Worm (Caenorhabditis elegans) whole organism, L4 larva: ENCODE results near the gene hhat-2.

Experiments used
- F26F4.8 ChIP-seq: fragments of 200-800 bp; sonication (Bioruptor generic); conservative IDR thresholded peaks from 2 replicates; pipeline ENCODE4 v1.3.6; 2022; ENCODE audit warnings: missing genetic modification characterization, missing compliant biosample characterization
- F37D6.2 ChIP-seq: sonication (generic microtip); optimal IDR thresholded peaks from 2 replicates; lab custom pipeline; 2016; ENCODE audit warnings: mild to moderate bottlenecking, missing genetic modification characterization, missing compliant biosample characterization
- F44E2.7 ChIP-seq: fragments of 200-800 bp; sonication (Bioruptor generic); IDR thresholded peaks from 2 replicates; pipeline ENCODE4 v2.1.2; 2022; ENCODE audit warnings: missing genetic modification characterization, missing compliant biosample characterization
- F49E8.2 ChIP-seq: sonication (generic microtip); optimal IDR thresholded peaks from 2 replicates; lab custom pipeline; 2016; ENCODE audit warnings: missing compliant biosample characterization, mild to moderate bottlenecking, missing genetic modification characterization, borderline replicate concordance
- aha-1 ChIP-seq: fragments of 150-350 bp; peaks from one replicate; lab custom pipeline; 2014; ENCODE audit warnings: missing biosample characterization, missing genetic modification characterization
- arid-1 ChIP-seq: fragments of 200-800 bp; sonication (Bioruptor generic); conservative IDR thresholded peaks from 2 replicates; pipeline ENCODE4 v1.3.6; 2022; ENCODE audit warnings: missing genetic modification reagents, missing genetic modification characterization, missing compliant biosample characterization
- attf-4 ChIP-seq: sonication (generic microtip); optimal IDR thresholded peaks from 3 replicates; lab custom pipeline; 2017; ENCODE audit warnings: missing biosample characterization, missing genetic modification characterization
- ceh-32 ChIP-seq: sonication (generic microtip); optimal IDR thresholded peaks from 2 replicates; lab custom pipeline; 2016; ENCODE audit warnings: mild to moderate bottlenecking, missing genetic modification characterization, missing compliant biosample characterization; ENCODE audit not compliant: poor library complexity
- ceh-62 ChIP-seq: sonication (generic microtip); optimal IDR thresholded peaks from 2 replicates; lab custom pipeline; 2017; ENCODE audit warnings: missing biosample characterization, missing genetic modification characterization
- daf-8 ChIP-seq: fragments of 200-800 bp; sonication (Bioruptor generic); IDR thresholded peaks from 2 replicates; pipeline ENCODE4 v1.3.6; 2022; ENCODE audit warnings: missing genetic modification characterization, missing compliant biosample characterization
- dpl-1 ChIP-seq: fragments of 150-350 bp; optimal IDR thresholded peaks from 2 replicates; lab custom pipeline; 2014; ENCODE audit warnings: missing biosample characterization, missing genetic modification reagents, missing genetic modification characterization
- egl-43 ChIP-seq: fragments of 200-800 bp; sonication (Bioruptor generic); IDR thresholded peaks from 2 replicates; pipeline ENCODE4 v1.3.6; 2022; ENCODE audit warnings: missing genetic modification reagents, missing genetic modification characterization, missing compliant biosample characterization
- fos-1 ChIP-seq: fragments of 150-350 bp; optimal IDR thresholded peaks from 2 replicates; lab custom pipeline; 2014; ENCODE audit warnings: missing biosample characterization, missing genetic modification characterization
- gei-8 ChIP-seq: fragments of 200-800 bp; sonication (Bioruptor generic); optimal IDR thresholded peaks from 2 replicates; lab custom pipeline; 2018; ENCODE audit warnings: mild to moderate bottlenecking, missing genetic modification characterization, missing compliant biosample characterization
- hlh-11 ChIP-seq: fragments of 200-800 bp; sonication (Bioruptor generic); optimal IDR thresholded peaks from 2 replicates; lab custom pipeline; 2018; ENCODE audit warnings: mild to moderate bottlenecking, missing genetic modification characterization, missing compliant biosample characterization
- jun-1 ChIP-seq: fragments of 150-350 bp; optimal IDR thresholded peaks from 2 replicates; lab custom pipeline; 2014; ENCODE audit warnings: missing biosample characterization, missing genetic modification reagents, missing genetic modification characterization
- lin-1 ChIP-seq: fragments of 200-800 bp; sonication (Bioruptor generic); IDR thresholded peaks from 2 replicates; pipeline ENCODE4 v1.3.6; 2022; ENCODE audit warnings: missing genetic modification reagents, missing genetic modification characterization, missing compliant biosample characterization
- lin-29 ChIP-seq: fragments of 200-800 bp; sonication (Bioruptor generic); IDR thresholded peaks from 2 replicates; pipeline ENCODE4 v1.3.6; 2022; ENCODE audit warnings: missing genetic modification reagents, missing genetic modification characterization, missing compliant biosample characterization
- lin-38 ChIP-seq: fragments of 200-800 bp; sonication (Bioruptor generic); IDR thresholded peaks from 2 replicates; pipeline ENCODE4 v1.3.6; 2022; ENCODE audit warnings: missing genetic modification reagents, missing genetic modification characterization, missing compliant biosample characterization
- lin-39 ChIP-seq: fragments of 150-350 bp; optimal IDR thresholded peaks from 2 replicates; lab custom pipeline; 2014; ENCODE audit warnings: missing biosample characterization, missing genetic modification reagents, missing genetic modification characterization
- mes-2 ChIP-seq: sonication (generic microtip); optimal IDR thresholded peaks from 2 replicates; lab custom pipeline; 2016; ENCODE audit warnings: missing genotype, mild to moderate bottlenecking, missing genetic modification characterization, missing compliant biosample characterization; ENCODE audit not compliant: poor library complexity, severe bottlenecking
- mxl-2 ChIP-seq: fragments of 200-800 bp; sonication (Bioruptor generic); conservative IDR thresholded peaks from 2 replicates; pipeline ENCODE4 v1.3.6; 2022; ENCODE audit warnings: missing genetic modification reagents, missing genetic modification characterization, missing compliant biosample characterization
- mxl-3 ChIP-seq: fragments of 200-800 bp; sonication (Bioruptor generic); optimal IDR thresholded peaks from 2 replicates; lab custom pipeline; 2018; ENCODE audit warnings: mild to moderate bottlenecking, missing genetic modification characterization, missing compliant biosample characterization
- nhr-102 ChIP-seq: sonication (generic microtip); optimal IDR thresholded peaks from 2 replicates; lab custom pipeline; 2016; ENCODE audit warnings: mild to moderate bottlenecking, missing genetic modification characterization, moderate library complexity, missing compliant biosample characterization
- nhr-11 ChIP-seq: fragments of 150-350 bp; optimal IDR thresholded peaks from 2 replicates; lab custom pipeline; 2014; ENCODE audit warnings: missing biosample characterization, missing genetic modification characterization
- nhr-111 ChIP-seq: fragments of 200-800 bp; sonication (Bioruptor generic); optimal IDR thresholded peaks from 2 replicates; lab custom pipeline; 2018; ENCODE audit warnings: mild to moderate bottlenecking, missing genetic modification characterization, missing compliant biosample characterization
- nhr-41 ChIP-seq: fragments of 200-800 bp; sonication (Bioruptor generic); IDR thresholded peaks from 2 replicates; pipeline ENCODE4 v1.3.6; 2022; ENCODE audit warnings: missing genetic modification reagents, missing genetic modification characterization, missing compliant biosample characterization
- nhr-6 ChIP-seq: fragments of 150-350 bp; optimal IDR thresholded peaks from 2 replicates; lab custom pipeline; 2014; ENCODE audit warnings: missing biosample characterization, missing genetic modification characterization
- nhr-76 ChIP-seq: fragments of 150-350 bp; optimal IDR thresholded peaks from 2 replicates; lab custom pipeline; 2014; ENCODE audit warnings: missing biosample characterization, missing genetic modification characterization
- pha-4 ChIP-seq, 2 experiments: fragments of 150-350 bp in 1 of 2; fragments of 200-800 bp in 1 of 2; sonication (Bioruptor generic) in 1 of 2; IDR thresholded peaks in 1 of 2; optimal IDR thresholded peaks in 1 of 2; 2 replicates each; pipeline versions ENCODE4 v1.3.6 to Lab custom; 2014 to 2022; ENCODE audit warnings: missing genetic modification characterization in 2 of 2, missing genetic modification reagents in 2 of 2, missing biosample characterization in 1 of 2, missing compliant biosample characterization in 1 of 2
- php-3 ChIP-seq: fragments of 200-800 bp; sonication (Bioruptor generic); IDR thresholded peaks from 2 replicates; pipeline ENCODE4 v1.3.6; 2022; ENCODE audit warnings: missing genetic modification reagents, missing genetic modification characterization, missing compliant biosample characterization
- saeg-2 ChIP-seq: fragments of 200-800 bp; sonication (Bioruptor generic); IDR thresholded peaks from 2 replicates; pipeline ENCODE4 v1.3.6; 2022; ENCODE audit warnings: missing genetic modification reagents, missing genetic modification characterization, missing compliant biosample characterization
- set-16 ChIP-seq: fragments of 200-800 bp; sonication (Bioruptor generic); IDR thresholded peaks from 2 replicates; pipeline ENCODE4 v1.3.6; 2022; ENCODE audit warnings: missing genetic modification reagents, missing genetic modification characterization, missing compliant biosample characterization
- snpc-1.2 ChIP-seq: fragments of 200-800 bp; sonication (Bioruptor generic); IDR thresholded peaks from 2 replicates; pipeline ENCODE4 v1.3.6; 2022; ENCODE audit warnings: missing genetic modification reagents, missing genetic modification characterization, missing compliant biosample characterization
- unc-130 ChIP-seq: sonication (generic microtip); optimal IDR thresholded peaks from 2 replicates; lab custom pipeline; 2016; ENCODE audit warnings: missing genetic modification reagents, missing genetic modification characterization, missing compliant biosample characterization
- unc-62 ChIP-seq, 3 experiments: fragments of 150-350 bp in 1 of 3; sonication (generic microtip); optimal IDR thresholded peaks in 2 of 3; peaks in 1 of 3; 1 replicate in 1 of 3; 2 replicates in 2 of 3; lab custom pipeline; 2014 to 2017; ENCODE audit warnings: missing biosample characterization in 3 of 3, missing genetic modification characterization in 3 of 3, missing genetic modification reagents in 3 of 3, missing genotype in 1 of 3
- vab-7 ChIP-seq: fragments of 200-800 bp; sonication (Bioruptor generic); IDR thresholded peaks from 2 replicates; pipeline ENCODE4 v1.3.6; 2022; ENCODE audit warnings: missing genetic modification reagents, missing genetic modification characterization, missing compliant biosample characterization
- zip-11 ChIP-seq: fragments of 200-800 bp; sonication (Bioruptor generic); IDR thresholded peaks from 2 replicates; pipeline ENCODE4 v1.3.6; 2022; ENCODE audit warnings: missing genetic modification characterization, missing compliant biosample characterization
- ztf-11 ChIP-seq: fragments of 150-350 bp; optimal IDR thresholded peaks from 2 replicates; lab custom pipeline; 2014; ENCODE audit warnings: missing biosample characterization, missing genetic modification characterization

hhat-2 gene

DNA sequence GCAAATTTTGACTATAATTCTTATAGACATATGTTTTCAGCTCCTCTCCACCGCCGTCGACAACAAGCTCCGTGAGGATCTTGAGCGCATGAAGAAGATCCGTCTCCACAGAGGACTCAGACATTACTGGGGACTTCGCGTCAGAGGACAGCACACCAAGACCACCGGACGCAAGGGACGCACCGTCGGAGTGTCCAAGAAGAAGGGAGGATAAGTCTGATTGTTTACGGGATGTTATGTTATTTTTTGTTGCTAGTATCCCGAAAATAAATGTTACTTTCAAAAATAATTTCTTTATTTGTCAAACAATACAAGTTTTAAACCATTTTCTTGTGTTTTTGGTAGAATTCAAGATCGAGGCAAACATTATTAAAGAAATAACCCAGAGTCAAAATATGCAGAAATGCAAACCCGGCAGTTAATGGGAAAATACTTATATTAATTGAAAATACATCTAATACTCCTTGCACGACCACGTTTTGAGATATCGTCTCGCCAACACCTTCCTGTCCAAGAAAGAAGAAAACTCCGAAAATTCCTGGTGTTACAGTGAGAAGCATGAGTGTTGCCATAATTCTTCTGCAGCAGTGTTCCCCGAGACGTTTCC lies 2.7 kb downstream of the hhat-2 start:
- TF ChIP-seq ceh-62 (tag; lab: Kevin White, UChicago) (no peak), dpl-1 (GFP tag; lab: Kevin White, UChicago) (no peak), lin-29 (GFP tag; lab: Robert Waterston, UW) (no peak), mes-2 (no peak), pha-4 (GFP tag; IDR thresholded peaks at IDR 0.05; lab: Robert Waterston, UW) (no peak), pha-4 (tag; optimal IDR thresholded peaks at IDR 0.05; lab: Kevin White, UChicago) (no peak), fos-1 (tag; lab: Kevin White, UChicago) (no peak), jun-1 (tag; lab: Kevin White, UChicago) (no peak), saeg-2 (GFP tag; lab: Robert Waterston, UW) (no peak), daf-8 (GFP tag; lab: Robert Waterston, UW) (no peak), snpc-1.2 (GFP tag; lab: Robert Waterston, UW) (peak; percentile 84), gei-8 (GFP tag; lab: Kevin White, UChicago) (no peak), lin-1 (no peak), zip-11 (GFP tag; lab: Robert Waterston, UW) (no peak), nhr-102 (tag; lab: Kevin White, UChicago) (no peak), mxl-2 (no peak), attf-4 (no peak), unc-62 (GFP tag; optimal IDR thresholded peaks at IDR 0.05 in 1 of 2; lab: Kevin White, UChicago) (peak in 1 of 2 experiments; percentile 52), unc-62 (tag; optimal IDR thresholded peaks at IDR 0.05; lab: Kevin White, UChicago) (no peak), F26F4.8 (GFP tag; lab: Robert Waterston, UW) (no peak), F49E8.2 (tag; lab: Kevin White, UChicago) (peak; percentile 12), egl-43 (GFP tag; lab: Robert Waterston, UW) (no peak), mxl-3 (GFP tag; lab: Kevin White, UChicago) (no peak), set-16 (GFP tag; lab: Robert Waterston, UW) (no peak), nhr-41 (no peak), nhr-6 (tag; lab: Kevin White, UChicago) (no peak), vab-7 (GFP tag; lab: Robert Waterston, UW) (no peak), F37D6.2 (tag; lab: Kevin White, UChicago) (no peak), ceh-32 (tag; lab: Kevin White, UChicago) (no peak), nhr-76 (tag; lab: Kevin White, UChicago) (no peak), php-3 (GFP tag; lab: Robert Waterston, UW) (no peak), lin-38 (GFP tag; lab: Robert Waterston, UW) (peak; percentile 41), ztf-11 (tag; lab: Kevin White, UChicago) (no peak), aha-1 (tag; lab: Kevin White, UChicago) (peak; percentile 86), lin-39 (tag; lab: Kevin White, UChicago) (no peak), unc-130 (GFP tag; lab: Kevin White, UChicago) (no peak), nhr-11 (no peak)

DNA sequence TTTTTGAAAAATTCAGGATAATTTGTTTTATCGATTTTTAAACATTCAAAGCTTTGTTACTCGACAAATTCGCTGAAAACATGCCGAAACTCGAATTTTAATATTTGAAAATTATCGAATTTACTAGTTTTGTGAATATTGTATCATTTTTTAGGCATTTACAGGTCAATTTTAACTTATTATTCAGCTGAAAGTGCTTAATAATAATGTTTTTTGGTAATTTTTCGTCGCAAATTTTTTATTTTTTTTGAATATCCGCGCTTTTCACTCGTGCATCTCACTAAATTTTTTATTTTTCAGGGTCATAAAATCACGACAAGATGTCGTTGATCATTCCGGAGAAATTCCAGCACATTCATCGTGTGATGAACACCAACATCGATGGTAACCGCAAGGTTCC lies 3.5 kb downstream of the hhat-2 start, which contains the start of gene rps-18:
TSS of gene rps-18 (plus strand) at position 301 of the 400 bp plus-strand sequence.
- TF ChIP-seq arid-1 (GFP tag; lab: Robert Waterston, UW) (no peak), attf-4 (no peak), php-3 (GFP tag; lab: Robert Waterston, UW) (no peak), F44E2.7 (GFP tag; lab: Robert Waterston, UW) (no peak), ceh-62 (tag; lab: Kevin White, UChicago) (no peak), aha-1 (tag; lab: Kevin White, UChicago) (no peak), nhr-111 (GFP tag; lab: Kevin White, UChicago) (no peak), hlh-11 (tag; lab: Kevin White, UChicago) (no peak), mxl-2 (no peak)
